Fruit fly (Drosophila melanogaster) whole organism, wandering third instar larva: ENCODE data around the gene PGRP-LD.

ENCODE experiments used
- Abd-B ChIP-seq: fragments of >200 bp; optimal IDR thresholded peaks from 2 replicates; lab custom pipeline; 2017; ENCODE audit warnings: missing biosample characterization, missing genetic modification characterization
- CG32264 ChIP-seq: fragments of 200-800 bp; sonication (Bioruptor generic); optimal IDR thresholded peaks from 2 replicates; lab custom pipeline; 2016; ENCODE audit warnings: missing biosample characterization, missing genetic modification characterization
- Dfd ChIP-seq: fragments of >200 bp; optimal IDR thresholded peaks from 2 replicates; lab custom pipeline; 2017; ENCODE audit warnings: missing biosample characterization, missing genetic modification characterization
- Dif ChIP-seq: fragments of 200-275, 200-300 bp; sonication (Bioruptor generic); optimal IDR thresholded peaks from 2 replicates; lab custom pipeline; 2018; ENCODE audit warnings: missing biosample characterization, missing genetic modification characterization; ENCODE audit not compliant: partially characterized antibody
- HLH106 ChIP-seq: fragments of 200-800 bp; optimal IDR thresholded peaks from 3 replicates; lab custom pipeline; 2019; ENCODE audit warnings: missing biosample characterization, mild to moderate bottlenecking, missing genetic modification characterization, moderate library complexity
- Hnf4 ChIP-seq: fragments of 200-800 bp; sonication (Bioruptor generic); optimal IDR thresholded peaks from 2 replicates; lab custom pipeline; 2016; ENCODE audit warnings: missing biosample characterization, mild to moderate bottlenecking, missing genetic modification characterization
- Hr78 ChIP-seq: fragments of >200 bp; optimal IDR thresholded peaks from 2 replicates; lab custom pipeline; 2017; ENCODE audit warnings: missing biosample characterization, missing genetic modification characterization
- Hr83 ChIP-seq: fragments of 200-300 bp; sonication (Bioruptor generic); optimal IDR thresholded peaks from 2 replicates; lab custom pipeline; 2016; ENCODE audit warnings: missing biosample characterization, mild to moderate bottlenecking, missing genetic modification characterization, moderate library complexity; ENCODE audit not compliant: poor library complexity, severe bottlenecking
- Jra ChIP-seq: sonication (Bioruptor generic); optimal IDR thresholded peaks from 2 replicates; lab custom pipeline; 2016; ENCODE audit warnings: missing biosample characterization, missing genetic modification characterization
- Mio ChIP-seq: sonication (Bioruptor generic); optimal IDR thresholded peaks from 2 replicates; lab custom pipeline; 2016; ENCODE audit warnings: missing biosample characterization, missing genetic modification characterization
- Myc ChIP-seq: fragments of >200 bp; optimal IDR thresholded peaks from 2 replicates; lab custom pipeline; 2017
- N ChIP-seq: fragments of >200 bp; optimal IDR thresholded peaks from 2 replicates; lab custom pipeline; 2018; ENCODE audit warnings: missing biosample characterization, missing external identifiers, missing genetic modification characterization
- OdsH ChIP-seq: fragments of 200-800 bp; sonication (Bioruptor generic); optimal IDR thresholded peaks from 2 replicates; lab custom pipeline; 2016; ENCODE audit warnings: missing biosample characterization, mild to moderate bottlenecking, missing genetic modification characterization
- Rel ChIP-seq, 2 experiments: fragments of 200-800 bp; sonication (Bioruptor generic) in 1 of 2; optimal IDR thresholded peaks; 2 replicates in 1 of 2; 3 replicates in 1 of 2; lab custom pipeline; 2016 to 2019; ENCODE audit warnings: mild to moderate bottlenecking in 2 of 2, missing biosample characterization in 2 of 2, missing genetic modification characterization in 2 of 2, moderate library complexity in 1 of 2
- Sp1 ChIP-seq: fragments of 200-800 bp; sonication (Bioruptor generic); optimal IDR thresholded peaks from 3 replicates; lab custom pipeline; 2019; ENCODE audit warnings: missing biosample characterization, mild to moderate bottlenecking, missing genetic modification characterization, moderate library complexity
- Vsx2 ChIP-seq: fragments of 200-300, 225-300 bp; sonication (Bioruptor generic); optimal IDR thresholded peaks from 2 replicates; lab custom pipeline; 2018; ENCODE audit warnings: missing biosample characterization, missing genetic modification characterization; ENCODE audit not compliant: partially characterized antibody
- br ChIP-seq: fragments of 200-800 bp; sonication (Bioruptor generic); optimal IDR thresholded peaks from 2 replicates; lab custom pipeline; 2016; ENCODE audit warnings: missing biosample characterization, missing genetic modification characterization
- brk ChIP-seq: fragments of 200-800 bp; sonication (Bioruptor generic); optimal IDR thresholded peaks from 2 replicates; lab custom pipeline; 2016; ENCODE audit warnings: missing biosample characterization, mild to moderate bottlenecking, missing genetic modification characterization
- dl ChIP-seq, 2 experiments: fragments of 175-275, 200-275 bp in 1 of 2; fragments of 200-275 bp in 1 of 2; sonication (Bioruptor generic); optimal IDR thresholded peaks; lab custom pipeline; 2018; ENCODE audit warnings: mild to moderate bottlenecking in 2 of 2, missing biosample characterization in 2 of 2, missing genetic modification characterization in 2 of 2, moderate library complexity in 2 of 2; ENCODE audit not compliant: partially characterized antibody in 2 of 2, insufficient read depth in 1 of 2
- dmrt93B ChIP-seq: fragments of 200-800 bp; sonication (Bioruptor generic); optimal IDR thresholded peaks from 2 replicates; lab custom pipeline; 2018; ENCODE audit warnings: missing biosample characterization, mild to moderate bottlenecking, missing genetic modification characterization
- dsf ChIP-seq: sonication (Bioruptor generic); optimal IDR thresholded peaks from 2 replicates; lab custom pipeline; 2016; ENCODE audit warnings: missing biosample characterization, missing genetic modification characterization, borderline replicate concordance
- ey ChIP-seq: fragments of 200-800 bp; sonication (Bioruptor generic); optimal IDR thresholded peaks from 2 replicates; lab custom pipeline; 2016; ENCODE audit warnings: missing biosample characterization, missing genetic modification characterization
- foxo ChIP-seq, 2 experiments: fragments of 200-800 bp; sonication (Bioruptor generic); optimal IDR thresholded peaks; 2 replicates in 1 of 2; 3 replicates in 1 of 2; lab custom pipeline; 2016 to 2017; ENCODE audit warnings: missing biosample characterization in 2 of 2, missing genetic modification characterization in 2 of 2
- fru ChIP-seq: fragments of 200-800 bp; sonication (Bioruptor generic); optimal IDR thresholded peaks from 3 replicates; lab custom pipeline; 2016; ENCODE audit warnings: missing biosample characterization, mild to moderate bottlenecking, missing genetic modification characterization
- h ChIP-seq: fragments of 200-800 bp; sonication (Bioruptor generic); optimal IDR thresholded peaks from 3 replicates; lab custom pipeline; 2016; ENCODE audit warnings: missing biosample characterization, mild to moderate bottlenecking, missing genetic modification characterization
- pan ChIP-seq: fragments of >200 bp; optimal IDR thresholded peaks from 2 replicates; lab custom pipeline; 2017
- psq ChIP-seq: fragments of 200-800 bp; sonication (Bioruptor generic); optimal IDR thresholded peaks from 3 replicates; lab custom pipeline; 2017; ENCODE audit warnings: missing biosample characterization, mild to moderate bottlenecking, missing genetic modification characterization, moderate library complexity
- rgr ChIP-seq: fragments of 200-800 bp; sonication (Bioruptor generic); optimal IDR thresholded peaks from 3 replicates; lab custom pipeline; 2016; ENCODE audit warnings: missing biosample characterization, mild to moderate bottlenecking, missing genetic modification characterization
- sage ChIP-seq: fragments of 200-800 bp; sonication (Bioruptor generic); optimal IDR thresholded peaks from 2 replicates; lab custom pipeline; 2016; ENCODE audit warnings: missing biosample characterization, mild to moderate bottlenecking, missing genetic modification characterization
- sv ChIP-seq: fragments of 200-800 bp; sonication (Bioruptor generic); optimal IDR thresholded peaks from 3 replicates; lab custom pipeline; 2016; ENCODE audit warnings: missing biosample characterization, missing genetic modification characterization
- tai ChIP-seq: sonication (Bioruptor generic); optimal IDR thresholded peaks from 2 replicates; lab custom pipeline; 2016; ENCODE audit warnings: missing biosample characterization, missing genetic modification characterization
- usp ChIP-seq: fragments of >200 bp; optimal IDR thresholded peaks from 2 replicates; lab custom pipeline; 2017; ENCODE audit warnings: missing biosample characterization, missing genetic modification characterization
- woc ChIP-seq: sonication (Bioruptor generic); optimal IDR thresholded peaks from 2 replicates; lab custom pipeline; 2016; ENCODE audit warnings: missing biosample characterization, mild to moderate bottlenecking, missing genetic modification characterization

PGRP-LD gene

DNA sequence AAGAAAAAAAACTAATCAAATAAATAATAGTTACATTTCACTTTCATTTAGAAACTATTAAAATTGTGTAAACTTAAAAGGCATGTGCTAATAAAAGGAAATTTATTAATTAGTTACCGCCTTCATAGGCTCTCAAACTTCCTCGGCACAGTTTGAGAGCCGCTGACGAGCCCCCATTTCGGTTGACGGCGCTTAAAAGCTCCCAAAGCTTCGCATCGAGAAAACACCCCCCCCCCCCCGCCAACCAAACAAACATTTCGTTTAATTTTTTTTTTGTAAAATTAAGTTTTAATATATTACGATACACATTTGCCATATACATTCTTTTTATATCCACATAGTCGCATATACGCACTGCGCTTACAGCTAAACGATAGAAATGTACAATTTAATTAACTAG lies 17.4 kb downstream of the PGRP-LD start:
- TF ChIP-seq Sp1 (GFP tag; lab: Kevin White, UChicago) (no peak), Myc (lab: Kevin White, UChicago) (peak; percentile 15)
- TF ChIP-seq, all 38 proteins: peak for 1

DNA sequence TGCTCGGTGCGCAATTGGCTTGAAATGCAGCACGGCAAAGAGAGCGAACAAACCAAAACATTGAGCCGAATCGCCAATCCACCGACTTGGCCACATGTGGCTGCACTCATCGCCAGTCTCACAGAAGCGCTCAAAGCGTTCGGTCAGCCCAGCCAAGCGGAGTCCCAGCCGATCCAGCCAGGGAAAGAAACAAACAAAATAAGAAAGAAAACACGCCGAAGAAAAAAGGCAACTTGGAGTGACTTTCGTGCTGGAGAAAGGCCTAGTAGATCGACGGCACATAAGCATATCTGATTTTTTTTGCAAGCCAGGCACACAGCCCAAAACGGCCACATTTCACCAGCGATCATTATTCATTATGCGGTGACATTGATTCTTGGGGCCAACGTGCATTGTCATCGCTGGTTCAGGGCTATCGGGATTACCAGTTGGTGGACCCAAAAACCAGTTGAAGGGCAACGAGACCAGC lies 22.2 kb downstream of the PGRP-LD start:
- no peak for TF ChIP-seq h (GFP tag; lab: Kevin White, UChicago)
- peak; percentile 16 for TF ChIP-seq psq (GFP tag; lab: Kevin White, UChicago)
- TF ChIP-seq Sp1 (GFP tag; lab: Kevin White, UChicago), result peak; percentile 41
- TF ChIP-seq OdsH (GFP tag; lab: Kevin White, UChicago), result no peak
- TF ChIP-seq, all 38 proteins: peak for 2

DNA sequence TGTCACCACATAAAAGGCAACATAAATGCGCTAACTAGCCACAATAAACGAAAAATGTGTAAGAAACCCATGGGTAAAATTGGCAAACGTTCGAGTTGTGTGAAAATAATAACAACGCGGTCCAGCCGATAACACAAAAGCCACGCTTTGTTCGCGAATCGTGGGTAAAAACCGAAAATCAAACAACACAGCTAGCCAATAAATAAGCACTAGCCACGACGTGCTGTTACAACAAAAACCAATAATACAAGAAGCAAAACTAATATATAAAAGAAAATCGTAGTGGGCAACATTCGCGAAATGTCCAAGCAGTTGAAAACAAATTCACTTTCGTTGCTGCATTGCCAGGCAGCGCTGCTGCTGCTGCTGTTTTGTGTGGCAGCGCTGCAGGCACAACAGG lies 22.9 kb downstream of the PGRP-LD start, which contains the start of gene CG42272:
CG42272 (plus strand) TSS at position 301 of the 400 bp plus-strand sequence.
- no peak for TF ChIP-seq Jra (GFP tag; lab: Kevin White, UChicago)
- TF ChIP-seq Mio (GFP tag; lab: Kevin White, UChicago), result no peak
- no peak for TF ChIP-seq Vsx2 (GFP tag; lab: Kevin White, UChicago)
- no peak for TF ChIP-seq dl (GFP tag; optimal IDR thresholded peaks at IDR 0.05; lab: Kevin White, UChicago; ENCODE audit: insufficient read depth in 1 of 2, partially characterized antibody in 2 of 2)
- TF ChIP-seq pan (lab: Kevin White, UChicago), result no peak
- no peak for TF ChIP-seq Dif (GFP tag; lab: Kevin White, UChicago)
- no peak for TF ChIP-seq OdsH (GFP tag; lab: Kevin White, UChicago)
- TF ChIP-seq Abd-B (GFP tag; lab: Kevin White, UChicago), result no peak
- no peak for TF ChIP-seq Hr83 (GFP tag; lab: Kevin White, UChicago)
- TF ChIP-seq Dfd (GFP tag; lab: Kevin White, UChicago), result no peak
- no peak for TF ChIP-seq dsf
- TF ChIP-seq usp (GFP tag; lab: Kevin White, UChicago), result no peak

DNA sequence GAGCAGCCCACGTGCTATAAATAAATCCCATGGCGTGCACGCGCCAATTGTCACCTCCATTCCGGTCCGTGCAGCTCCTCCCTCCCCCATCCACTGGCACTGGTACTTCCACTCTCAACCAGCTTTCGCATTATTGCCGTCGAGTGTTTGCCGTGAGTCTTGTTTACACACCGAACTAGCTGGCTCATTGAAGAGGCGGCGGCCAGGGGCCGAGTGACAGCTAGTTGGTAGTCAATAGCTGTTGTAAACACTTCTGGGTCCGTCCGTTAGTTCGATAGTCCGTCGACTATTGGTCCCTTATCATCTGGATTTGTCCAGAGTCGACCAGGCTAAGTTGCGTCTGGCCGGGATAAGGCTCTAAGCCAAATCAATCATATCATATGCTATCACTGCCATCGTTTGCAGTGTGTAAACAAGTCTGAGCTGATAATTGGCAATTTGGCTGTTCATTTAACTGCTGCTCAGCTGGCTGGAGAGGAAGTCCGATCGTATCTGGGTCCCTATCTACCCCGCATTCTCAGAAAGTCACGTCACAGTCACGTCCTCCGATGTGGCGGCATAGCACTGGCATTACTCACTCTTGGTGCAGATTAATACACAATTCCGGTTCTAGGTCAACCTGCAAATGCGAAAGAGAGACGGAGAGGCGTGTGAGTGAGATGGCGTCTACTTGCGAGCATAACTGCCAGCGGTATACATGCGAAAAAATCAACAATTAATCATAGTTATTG lies 27.7 kb downstream of the PGRP-LD start:
- TF ChIP-seq dmrt93B (GFP tag; lab: Kevin White, UChicago) (no peak), rgr (GFP tag; lab: Kevin White, UChicago) (no peak), sage (GFP tag; lab: Kevin White, UChicago) (no peak), Hr78 (no peak), brk (GFP tag; lab: Kevin White, UChicago) (no peak), CG32264 (GFP tag; lab: Kevin White, UChicago) (no peak), ey (GFP tag; lab: Kevin White, UChicago) (no peak), Hnf4 (GFP tag; lab: Kevin White, UChicago) (no peak), Rel (GFP tag; optimal IDR thresholded peaks at IDR 0.05; lab: Kevin White, UChicago) (no peak), Rel (tag; optimal IDR thresholded peaks at IDR 0.05; lab: Kevin White, UChicago) (no peak), tai (GFP tag; lab: Kevin White, UChicago) (no peak), sv (GFP tag; lab: Kevin White, UChicago) (no peak), dsf (no peak), Dfd (GFP tag; lab: Kevin White, UChicago) (no peak), Myc (lab: Kevin White, UChicago) (no peak)

DNA sequence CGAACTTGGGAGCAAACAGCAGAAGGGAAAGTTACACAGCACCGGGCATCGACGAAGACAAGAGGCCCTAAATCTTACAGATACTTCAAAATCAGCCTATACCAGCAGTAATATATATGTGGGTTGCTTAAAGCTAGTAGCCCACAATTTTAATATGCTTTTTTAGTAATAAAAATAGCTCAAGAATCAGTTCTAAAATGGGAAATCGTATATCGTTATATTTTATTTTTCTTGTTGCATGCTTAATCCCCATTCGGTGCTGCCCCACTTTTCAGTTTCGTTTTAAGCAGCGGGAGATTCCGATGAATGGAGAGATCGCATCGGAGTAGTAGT lies 28.2 kb downstream of the PGRP-LD start:
- TF ChIP-seq fru, result peak; percentile 69
- no peak for TF ChIP-seq N (GFP tag; lab: Kevin White, UChicago)
- TF ChIP-seq foxo (GFP tag; optimal IDR thresholded peaks at IDR 0.05; lab: Kevin White, UChicago), result peak in 1 of 2 experiments; percentile 48
- TF ChIP-seq HLH106 (tag; lab: Kevin White, UChicago), result peak; percentile 36
- TF ChIP-seq ey (GFP tag; lab: Kevin White, UChicago), result peak; percentile 37
- TF ChIP-seq woc, result peak; percentile 26
- no peak for TF ChIP-seq sage (GFP tag; lab: Kevin White, UChicago)
- peak; percentile 42 for TF ChIP-seq h (GFP tag; lab: Kevin White, UChicago)
- TF ChIP-seq Hnf4 (GFP tag; lab: Kevin White, UChicago), result peak; percentile 21
- TF ChIP-seq rgr (GFP tag; lab: Kevin White, UChicago), result peak; percentile 28
- TF ChIP-seq dsf, result no peak
- peak; percentile 19 for TF ChIP-seq br
